Worm (Caenorhabditis elegans): ENCODE measurements around the gene K08E5.6.
A peak's percentile ranks its signal among the peaks of the same experiment; 100 is the strongest.

Gene K08E5.6

ce11 chrIII:10140732-10141131 lies at the start of gene K08E5.6:
K08E5.6 (plus strand) TSS chrIII:10141032.
- TF ChIP-seq aly-2 (tag; optimal IDR thresholded peaks at IDR 0.05) (no peak), ZK546.5 (tag; optimal IDR thresholded peaks at IDR 0.05) (no peak), skn-1 (tag; optimal IDR thresholded peaks at IDR 0.05) (no peak), madf-5 (GFP tag; IDR thresholded peaks at IDR 0.05) (no peak), nhr-237 (tag; optimal IDR thresholded peaks at IDR 0.05) (no peak), F10B5.3 (tag; optimal IDR thresholded peaks at IDR 0.05) (no peak), zfp-3 (GFP tag; conservative IDR thresholded peaks at IDR 0.05) (no peak), dmd-9 (GFP tag; IDR thresholded peaks at IDR 0.05) (no peak), ceh-32 (tag; optimal IDR thresholded peaks at IDR 0.05; ENCODE audit: poor library complexity) (no peak), ctbp-1 (GFP tag; IDR thresholded peaks at IDR 0.05) (no peak), dve-1 (tag; optimal IDR thresholded peaks at IDR 0.05; ENCODE audit: insufficient read depth) (no peak), Y105C5A.15 (GFP tag; IDR thresholded peaks at IDR 0.05) (no peak), ceh-28 (tag; optimal IDR thresholded peaks at IDR 0.05) (no peak), F26F4.8 (GFP tag; conservative IDR thresholded peaks at IDR 0.05) (no peak), nhr-77 (tag; optimal IDR thresholded peaks at IDR 0.05) (no peak), snpc-4 (tag; optimal IDR thresholded peaks at IDR 0.05) (no peak), mdl-1 (tag; optimal IDR thresholded peaks at IDR 0.05) (no peak), spr-3 (GFP tag; optimal IDR thresholded peaks at IDR 0.05) (no peak)

- TF ChIP-seq hlh-11 (tag; optimal IDR thresholded peaks at IDR 0.05) (no peak), dve-1 (tag; optimal IDR thresholded peaks at IDR 0.05; ENCODE audit: insufficient read depth) (no peak), ceh-28 (tag; optimal IDR thresholded peaks at IDR 0.05) (no peak), hlh-30 (tag; optimal IDR thresholded peaks at IDR 0.05; ENCODE audit: insufficient read depth) (peak; percentile 11), lin-38 (GFP tag; IDR thresholded peaks at IDR 0.05) (0 out of 2 replicates have a peak, but pooled peaks have one; percentile 21), aly-2 (tag; optimal IDR thresholded peaks at IDR 0.05) (no peak), lsy-2 (tag; optimal IDR thresholded peaks at IDR 0.05) (peak in 1 of 2 experiments; percentile 47), tra-1 (GFP tag; IDR thresholded peaks at IDR 0.05) (no peak), spr-3 (GFP tag; optimal IDR thresholded peaks at IDR 0.05) (no peak), php-3 (GFP tag; IDR thresholded peaks at IDR 0.05) (no peak), mdt-29 (GFP tag; IDR thresholded peaks at IDR 0.05) (no peak), nhr-41 (GFP tag; IDR thresholded peaks at IDR 0.05) (no peak), T26A8.4 (GFP tag; IDR thresholded peaks at IDR 0.05) (no peak), nhr-111 (GFP tag; optimal IDR thresholded peaks at IDR 0.05) (no peak), mes-2 (tag; optimal IDR thresholded peaks at IDR 0.05; ENCODE audit: poor library complexity, severe bottlenecking) (peak; percentile 58), ztf-7 (tag; optimal IDR thresholded peaks at IDR 0.05) (no peak), dpl-1 (GFP tag; optimal IDR thresholded peaks at IDR 0.05) (peak; percentile 69), arid-1 (GFP tag; conservative IDR thresholded peaks at IDR 0.05) (no peak), zag-1 (tag; optimal IDR thresholded peaks at IDR 0.05) (no peak)
Measured at ce11 chrIII:10093093-10093492, 47.7 kb upstream of the K08E5.6 start.

ce11 chrIII:10094538-10094937 lies 46.3 kb upstream of the K08E5.6 start:
- no peak for TF ChIP-seq aha-1 (tag)
- no peak for TF ChIP-seq lin-39 (tag; optimal IDR thresholded peaks at IDR 0.05)
- TF ChIP-seq mes-2 (tag; optimal IDR thresholded peaks at IDR 0.05; ENCODE audit: poor library complexity, severe bottlenecking): peak; percentile 36
- TF ChIP-seq daf-19 (GFP tag; conservative IDR thresholded peaks at IDR 0.05): no peak
- no peak for TF ChIP-seq skn-1 (tag; optimal IDR thresholded peaks at IDR 0.05)
- TF ChIP-seq mdt-29 (GFP tag; IDR thresholded peaks at IDR 0.05): no peak
- TF ChIP-seq tra-1 (GFP tag; IDR thresholded peaks at IDR 0.05): no peak
- TF ChIP-seq nhr-25 (tag; optimal IDR thresholded peaks at IDR 0.05; ENCODE audit: borderline replicate concordance, insufficient read depth): peak; percentile 30
- TF ChIP-seq ztf-11 (tag; optimal IDR thresholded peaks at IDR 0.05): no peak
- TF ChIP-seq egl-43 (GFP tag; IDR thresholded peaks at IDR 0.05): 0 out of 2 replicates have a peak, but pooled peaks have one; percentile 45
- TF ChIP-seq ZK337.2 (GFP tag; IDR thresholded peaks at IDR 0.05): 0 out of 2 replicates have a peak, but pooled peaks have one; percentile 49
- TF ChIP-seq sdz-12 (GFP tag; optimal IDR thresholded peaks at IDR 0.05): no peak
- no peak for TF ChIP-seq daf-12 (tag; optimal IDR thresholded peaks at IDR 0.05)
- TF ChIP-seq T26A8.4 (GFP tag; IDR thresholded peaks at IDR 0.05): peak; percentile 35; the same call in 1 of the 2 replicates
- TF ChIP-seq ceh-82 (tag; optimal IDR thresholded peaks at IDR 0.05): no peak
- TF ChIP-seq lir-3 (tag; optimal IDR thresholded peaks at IDR 0.05): no peak
- TF ChIP-seq duxl-1 (tag; optimal IDR thresholded peaks at IDR 0.05; ENCODE audit: poor library complexity): no peak
- no peak for TF ChIP-seq saeg-2 (GFP tag; IDR thresholded peaks at IDR 0.05)
- TF ChIP-seq php-3 (GFP tag; IDR thresholded peaks at IDR 0.05): no peak
- TF ChIP-seq egl-27 (tag; optimal IDR thresholded peaks at IDR 0.05): no peak
- peak; percentile 83 for TF ChIP-seq madf-9 (GFP tag; conservative IDR thresholded peaks at IDR 0.05)
